Fruit fly (Drosophila melanogaster) ovary, adult (tissue): ENCODE data around the gene CG4768.
A peak's percentile ranks its signal among the peaks of the same experiment; 100 is the strongest.

Experiments used
- CG17801 ChIP-seq: fragments of 200-800 bp; optimal IDR thresholded peaks from 2 replicates; lab custom pipeline; 2019; ENCODE audit warnings: missing biosample characterization, mild to moderate bottlenecking, missing genetic modification characterization, moderate library complexity; ENCODE audit not compliant: partially characterized antibody

CG4768 gene

DNA sequence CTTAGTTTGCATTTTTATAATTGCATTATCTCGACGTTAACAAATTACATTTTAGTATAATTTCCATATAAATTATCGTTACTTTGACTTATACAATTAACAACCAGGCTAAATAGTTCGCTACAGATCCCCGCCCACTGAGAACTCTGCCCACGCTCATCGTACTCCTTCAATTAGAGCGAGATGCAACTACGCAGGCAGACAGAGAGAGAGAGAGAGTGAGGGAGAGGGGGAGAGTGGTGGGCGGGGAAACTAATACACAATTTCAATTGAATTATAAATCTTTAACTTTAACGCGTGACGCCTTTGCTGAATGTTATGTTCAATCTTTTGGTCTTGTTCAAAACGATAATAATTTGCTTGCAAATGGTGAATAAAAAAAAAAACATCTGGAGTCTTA is 6.2 kb downstream of the CG4768 start:
- TF ChIP-seq CG17801 (GFP tag; lab: Kevin White, UChicago), result no peak

- TF ChIP-seq CG17801 (GFP tag; lab: Kevin White, UChicago), result no peak
Observed at dm6 chrX:16799914-16800313, 8.0 kb downstream of the CG4768 start.

DNA sequence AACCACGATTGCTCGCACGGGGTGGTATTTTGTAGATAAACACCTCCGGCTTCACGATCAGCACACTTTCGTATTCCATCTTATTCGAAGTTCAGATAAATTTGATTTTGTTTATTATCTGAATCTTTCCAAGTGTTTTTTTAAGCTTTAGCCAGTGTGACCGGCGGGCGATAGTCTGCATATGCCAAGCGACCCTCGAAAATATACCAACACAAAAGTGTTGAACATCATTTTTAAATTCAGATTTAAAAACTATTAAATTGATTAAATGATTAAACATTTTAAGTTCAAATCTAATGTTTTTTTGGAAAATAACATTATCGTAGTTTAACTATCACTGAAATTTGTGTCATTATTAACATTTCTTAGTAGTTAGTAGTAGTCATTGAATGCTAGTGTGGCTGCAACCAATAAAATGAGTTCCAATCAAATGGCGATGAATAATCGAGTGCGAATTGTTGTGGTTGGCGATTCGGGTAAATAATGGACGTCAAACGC is 8.7 kb downstream of the CG4768 start, which contains the start of the genes CG9132 and CG4789:
TSS of gene CG9132 (minus strand) at position 181 of the 498 bp plus-strand sequence.
TSS of gene CG4789 (plus strand) at position 401 of the 498 bp plus-strand sequence.
- no peak for TF ChIP-seq CG17801 (GFP tag; lab: Kevin White, UChicago)

- peak; percentile 46 for TF ChIP-seq CG17801 (GFP tag; lab: Kevin White, UChicago)
Observed at dm6 chrX:16803299-16803698, 11.4 kb downstream of the CG4768 start, which contains the start of the genes Rai1 and CG13005. Gene Rai1, minus strand, starts transcription at chrX:16803344. Gene CG13005, plus strand, starts transcription at chrX:16803650.

dm6 chrX:16805768-16806167 is 13.8 kb downstream of the CG4768 start, which contains the start of gene ppk28:
Gene ppk28, plus strand, starts transcription at chrX:16806068.
- no peak for TF ChIP-seq CG17801 (GFP tag; lab: Kevin White, UChicago)

- TF ChIP-seq CG17801 (GFP tag; lab: Kevin White, UChicago), result no peak
Observed at dm6 chrX:16808654-16809053, 16.7 kb downstream of the CG4768 start.

- no peak for TF ChIP-seq CG17801 (GFP tag; lab: Kevin White, UChicago)
Observed at dm6 chrX:16809093-16809492, 17.2 kb downstream of the CG4768 start.

DNA sequence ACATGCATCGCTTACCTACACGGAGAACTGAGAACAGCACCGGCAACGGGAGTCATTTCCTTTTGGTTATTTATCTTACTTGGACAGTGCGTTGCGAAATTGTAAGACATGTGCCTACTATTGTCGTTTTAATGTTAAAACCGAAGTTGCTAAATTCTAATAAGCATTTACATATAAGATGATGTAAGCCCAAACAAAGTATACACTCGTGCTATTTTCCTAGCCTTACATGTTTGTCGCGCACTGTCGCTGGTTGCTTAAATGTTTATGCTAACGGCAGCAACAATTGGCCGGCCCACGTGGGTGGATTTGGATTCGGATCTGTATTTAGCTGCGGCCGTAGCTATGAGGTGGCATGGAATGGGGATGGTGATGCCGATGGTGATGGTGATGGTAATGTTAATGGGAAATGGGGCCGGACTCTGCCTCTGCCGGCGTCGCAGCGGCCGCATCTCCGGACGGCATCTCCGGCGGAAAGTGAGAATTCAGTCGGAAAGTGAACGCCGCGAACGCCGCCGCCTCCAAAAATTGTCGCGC is 19.4 kb downstream of the CG4768 start, which contains the start of gene CG4829:
TSS of gene CG4829 (plus strand) at position 487 of the 537 bp plus-strand sequence.
- TF ChIP-seq CG17801 (GFP tag; lab: Kevin White, UChicago), result peak; percentile 37

- no peak for TF ChIP-seq CG17801 (GFP tag; lab: Kevin White, UChicago)
Observed at dm6 chrX:16813226-16813625, 21.3 kb downstream of the CG4768 start.

DNA sequence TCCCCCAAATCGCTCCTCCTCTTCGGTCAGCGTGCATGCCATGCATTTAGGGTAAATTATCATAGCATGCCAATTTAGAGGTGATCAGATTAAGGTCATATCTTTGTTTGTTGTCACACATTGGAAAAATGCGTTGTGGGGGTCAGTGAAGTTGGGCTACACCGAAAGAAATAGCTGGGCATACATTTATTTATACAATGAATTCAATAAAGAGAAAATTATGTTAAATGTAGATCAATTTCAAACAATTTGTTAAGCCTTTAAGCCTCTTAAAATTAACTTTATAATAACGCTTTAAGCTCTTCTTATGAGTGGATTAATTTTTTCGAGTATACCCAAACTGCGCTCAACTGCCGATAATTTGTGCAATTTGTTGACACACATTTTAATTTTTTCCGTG is 22.4 kb downstream of the CG4768 start:
- TF ChIP-seq CG17801 (GFP tag; lab: Kevin White, UChicago), result peak; percentile 3

dm6 chrX:16815168-16815567 is 23.2 kb downstream of the CG4768 start:
- no peak for TF ChIP-seq CG17801 (GFP tag; lab: Kevin White, UChicago)

DNA sequence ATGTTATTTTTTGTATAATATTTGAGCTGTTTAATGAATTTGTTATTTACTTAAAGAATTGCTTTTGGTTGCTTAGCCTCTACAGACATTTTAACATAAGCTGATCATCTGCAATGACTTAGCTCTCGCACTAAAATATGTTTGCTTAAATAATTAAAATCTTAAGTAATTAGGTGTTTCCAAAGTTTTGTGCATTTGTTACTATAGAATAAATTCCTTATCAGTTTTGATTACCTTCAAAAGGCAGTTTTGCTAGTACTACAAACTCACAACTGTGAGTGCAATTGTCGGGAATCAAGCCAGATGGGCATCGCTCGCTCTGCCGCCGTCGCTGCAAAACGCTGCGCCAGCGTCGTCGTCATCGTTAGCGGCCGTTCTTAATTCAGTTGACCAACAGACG is 24.6 kb downstream of the CG4768 start:
- no peak for TF ChIP-seq CG17801 (GFP tag; lab: Kevin White, UChicago)

DNA sequence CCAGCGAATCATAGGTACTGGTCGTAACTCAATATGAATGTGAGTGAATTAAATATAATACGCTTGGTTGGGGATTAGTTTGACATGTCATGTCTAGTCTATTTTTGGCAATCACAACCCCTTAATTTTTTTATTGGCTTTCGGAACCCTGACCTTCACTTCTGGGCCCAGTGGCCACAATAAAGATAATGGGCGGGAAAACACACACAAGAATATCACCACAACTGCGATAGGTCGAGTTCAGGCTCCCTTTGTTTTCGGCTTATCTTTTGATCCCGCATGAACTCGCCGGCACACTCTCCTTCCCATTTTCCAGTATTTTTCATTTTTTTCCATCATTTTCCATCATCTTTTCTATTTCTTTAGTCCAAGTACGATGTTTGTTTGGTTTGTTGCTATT is 26.3 kb downstream of the CG4768 start:
- no peak for TF ChIP-seq CG17801 (GFP tag; lab: Kevin White, UChicago)

dm6 chrX:16820665-16821064 is 28.7 kb downstream of the CG4768 start:
- no peak for TF ChIP-seq CG17801 (GFP tag; lab: Kevin White, UChicago)

dm6 chrX:16821216-16821615 is 29.3 kb downstream of the CG4768 start:
- TF ChIP-seq CG17801 (GFP tag; lab: Kevin White, UChicago), result peak; percentile 46

- peak; percentile 24 for TF ChIP-seq CG17801 (GFP tag; lab: Kevin White, UChicago)
Observed at dm6 chrX:16822080-16822479, 30.2 kb downstream of the CG4768 start.
